Worm (Caenorhabditis elegans) whole organism, L4 larva: ENCODE data around the gene Y69E1A.5.
A peak's percentile ranks its signal among the peaks of the same experiment; 100 is the strongest.

ENCODE experiments used
- D1046.2 ChIP-seq: fragments of 200-800 bp; sonication (Bioruptor generic); IDR thresholded peaks from 2 replicates; pipeline ENCODE4 v1.3.6; 2022; ENCODE audit warnings: missing genetic modification characterization, missing compliant biosample characterization
- F37D6.2 ChIP-seq: sonication (generic microtip); optimal IDR thresholded peaks from 2 replicates; lab custom pipeline; 2016; ENCODE audit warnings: mild to moderate bottlenecking, missing genetic modification characterization, missing compliant biosample characterization
- F44E2.7 ChIP-seq: fragments of 200-800 bp; sonication (Bioruptor generic); IDR thresholded peaks from 2 replicates; pipeline ENCODE4 v2.1.2; 2022; ENCODE audit warnings: missing genetic modification characterization, missing compliant biosample characterization
- R02D3.7 ChIP-seq: fragments of 150-350 bp; sonication (generic microtip); optimal IDR thresholded peaks from 3 replicates; lab custom pipeline; 2014; ENCODE audit warnings: missing biosample characterization, missing genetic modification characterization
- Y105C5A.15 ChIP-seq: fragments of 200-800 bp; sonication (Bioruptor generic); IDR thresholded peaks from 2 replicates; pipeline ENCODE4 v1.3.6; 2022; ENCODE audit warnings: missing genetic modification characterization, missing compliant biosample characterization
- Y5F2A.4 ChIP-seq: fragments of 200-800 bp; sonication (Bioruptor generic); optimal IDR thresholded peaks from 2 replicates; lab custom pipeline; 2018; ENCODE audit warnings: mild to moderate bottlenecking, missing genetic modification characterization, missing compliant biosample characterization
- ZK337.2 ChIP-seq: fragments of 200-800 bp; sonication (Bioruptor generic); IDR thresholded peaks from 2 replicates; pipeline ENCODE4 v1.3.6; 2022; ENCODE audit warnings: missing genetic modification reagents, missing genetic modification characterization, missing compliant biosample characterization
- ZK546.5 ChIP-seq, 2 experiments: sonication (generic microtip); optimal IDR thresholded peaks; 2 replicates each; lab custom pipeline; 2017; ENCODE audit warnings: missing biosample characterization in 2 of 2, missing genetic modification characterization in 2 of 2
- aha-1 ChIP-seq: fragments of 150-350 bp; peaks from one replicate; lab custom pipeline; 2014; ENCODE audit warnings: missing biosample characterization, missing genetic modification characterization
- aly-2 ChIP-seq: sonication (generic microtip); optimal IDR thresholded peaks from 2 replicates; lab custom pipeline; 2018; ENCODE audit warnings: missing biosample characterization, missing genetic modification characterization
- ama-1 ChIP-seq: fragments of 150-350 bp; optimal IDR thresholded peaks from 2 replicates; lab custom pipeline; 2014; ENCODE audit warnings: inconsistent platforms, mixed read lengths
- arid-1 ChIP-seq: fragments of 200-800 bp; sonication (Bioruptor generic); conservative IDR thresholded peaks from 2 replicates; pipeline ENCODE4 v1.3.6; 2022; ENCODE audit warnings: missing genetic modification reagents, missing genetic modification characterization, missing compliant biosample characterization
- ceh-28 ChIP-seq: fragments of 150-350 bp; optimal IDR thresholded peaks from 2 replicates; lab custom pipeline; 2014; ENCODE audit warnings: missing biosample characterization, missing genetic modification reagents, missing genetic modification characterization
- ceh-44 ChIP-seq: fragments of 200-800 bp; sonication (Bioruptor generic); IDR thresholded peaks from 2 replicates; pipeline ENCODE4 v1.3.6; 2022; ENCODE audit warnings: missing genetic modification reagents, missing genetic modification characterization, missing compliant biosample characterization
- ceh-62 ChIP-seq: sonication (generic microtip); optimal IDR thresholded peaks from 2 replicates; lab custom pipeline; 2017; ENCODE audit warnings: missing biosample characterization, missing genetic modification characterization
- ces-1 ChIP-seq: fragments of 150-350 bp; sonication (generic microtip); optimal IDR thresholded peaks from 4 replicates; lab custom pipeline; 2014; ENCODE audit warnings: missing biosample characterization, missing genetic modification reagents, missing genetic modification characterization
- daf-12 ChIP-seq: fragments of 150-350 bp; optimal IDR thresholded peaks from 2 replicates; lab custom pipeline; 2014; ENCODE audit warnings: missing biosample characterization, missing genetic modification reagents, missing genetic modification characterization
- daf-19 ChIP-seq: fragments of 200-800 bp; sonication (Bioruptor generic); conservative IDR thresholded peaks from 2 replicates; pipeline ENCODE4 v1.3.6; 2022; ENCODE audit warnings: missing genetic modification characterization, missing compliant biosample characterization
- dmd-8 ChIP-seq: fragments of 200-800 bp; sonication (Bioruptor generic); IDR thresholded peaks from 2 replicates; pipeline ENCODE4 v1.3.6; 2022; ENCODE audit warnings: missing genetic modification characterization, missing compliant biosample characterization
- dpl-1 ChIP-seq: fragments of 150-350 bp; optimal IDR thresholded peaks from 2 replicates; lab custom pipeline; 2014; ENCODE audit warnings: missing biosample characterization, missing genetic modification reagents, missing genetic modification characterization
- duxl-1 ChIP-seq: sonication (generic microtip); optimal IDR thresholded peaks from 2 replicates; lab custom pipeline; 2016; ENCODE audit warnings: mild to moderate bottlenecking, missing genetic modification characterization, moderate library complexity, missing compliant biosample characterization; ENCODE audit not compliant: poor library complexity
- egl-27 ChIP-seq: sonication (generic microtip); optimal IDR thresholded peaks from 3 replicates; lab custom pipeline; 2017; ENCODE audit warnings: missing biosample characterization, missing genetic modification reagents, missing genetic modification characterization
- fkh-10 ChIP-seq: fragments of 150-350 bp; optimal IDR thresholded peaks from 2 replicates; lab custom pipeline; 2014; ENCODE audit warnings: missing biosample characterization, missing genetic modification reagents, missing genetic modification characterization
- fos-1 ChIP-seq: fragments of 150-350 bp; optimal IDR thresholded peaks from 2 replicates; lab custom pipeline; 2014; ENCODE audit warnings: missing biosample characterization, missing genetic modification characterization
- gei-8 ChIP-seq: fragments of 200-800 bp; sonication (Bioruptor generic); optimal IDR thresholded peaks from 2 replicates; lab custom pipeline; 2018; ENCODE audit warnings: mild to moderate bottlenecking, missing genetic modification characterization, missing compliant biosample characterization
- hlh-11 ChIP-seq: fragments of 200-800 bp; sonication (Bioruptor generic); optimal IDR thresholded peaks from 2 replicates; lab custom pipeline; 2018; ENCODE audit warnings: mild to moderate bottlenecking, missing genetic modification characterization, missing compliant biosample characterization
- hmg-1.1 ChIP-seq: fragments of 200-800 bp; sonication (Bioruptor generic); IDR thresholded peaks from 2 replicates; pipeline ENCODE4 v1.3.6; 2022; ENCODE audit warnings: missing genetic modification reagents, missing genetic modification characterization, missing compliant biosample characterization
- lim-7 ChIP-seq: fragments of 200-800 bp; sonication (Bioruptor generic); IDR thresholded peaks from 2 replicates; pipeline ENCODE4 v1.3.6; 2022; ENCODE audit warnings: missing genetic modification characterization, missing compliant biosample characterization
- lin-1 ChIP-seq: fragments of 200-800 bp; sonication (Bioruptor generic); IDR thresholded peaks from 2 replicates; pipeline ENCODE4 v1.3.6; 2022; ENCODE audit warnings: missing genetic modification reagents, missing genetic modification characterization, missing compliant biosample characterization
- lin-15B ChIP-seq: fragments of 150-350 bp; sonication (generic microtip); optimal IDR thresholded peaks from 3 replicates; lab custom pipeline; 2014; ENCODE audit warnings: missing biosample characterization, missing genetic modification characterization
- lin-38 ChIP-seq: fragments of 200-800 bp; sonication (Bioruptor generic); IDR thresholded peaks from 2 replicates; pipeline ENCODE4 v1.3.6; 2022; ENCODE audit warnings: missing genetic modification reagents, missing genetic modification characterization, missing compliant biosample characterization
- lin-39 ChIP-seq: fragments of 150-350 bp; optimal IDR thresholded peaks from 2 replicates; lab custom pipeline; 2014; ENCODE audit warnings: missing biosample characterization, missing genetic modification reagents, missing genetic modification characterization
- lir-3 ChIP-seq: sonication (generic microtip); optimal IDR thresholded peaks from 2 replicates; lab custom pipeline; 2016; ENCODE audit warnings: mild to moderate bottlenecking, missing genetic modification characterization, missing compliant biosample characterization
- lsy-2 ChIP-seq, 2 experiments: fragments of 150-350 bp in 1 of 2; sonication (generic microtip) in 1 of 2; optimal IDR thresholded peaks; 2 replicates each; lab custom pipeline; 2014 to 2017; ENCODE audit warnings: missing biosample characterization in 2 of 2, missing genetic modification characterization in 2 of 2
- mdt-29 ChIP-seq: fragments of 200-800 bp; sonication (Bioruptor generic); IDR thresholded peaks from 2 replicates; pipeline ENCODE4 v1.3.6; 2022; ENCODE audit warnings: missing genetic modification reagents, missing genetic modification characterization, missing compliant biosample characterization
- mep-1 ChIP-seq: fragments of 150-350 bp; sonication (generic microtip); optimal IDR thresholded peaks from 3 replicates; lab custom pipeline; 2014; ENCODE audit warnings: missing biosample characterization, missing genetic modification characterization
- mxl-3 ChIP-seq: fragments of 200-800 bp; sonication (Bioruptor generic); optimal IDR thresholded peaks from 2 replicates; lab custom pipeline; 2018; ENCODE audit warnings: mild to moderate bottlenecking, missing genetic modification characterization, missing compliant biosample characterization
- nhr-10 ChIP-seq: fragments of 150-350 bp; optimal IDR thresholded peaks from 2 replicates; lab custom pipeline; 2014; ENCODE audit warnings: missing biosample characterization, missing genetic modification characterization
- nhr-102 ChIP-seq: sonication (generic microtip); optimal IDR thresholded peaks from 2 replicates; lab custom pipeline; 2016; ENCODE audit warnings: mild to moderate bottlenecking, missing genetic modification characterization, moderate library complexity, missing compliant biosample characterization
- nhr-237 ChIP-seq: sonication (generic microtip); optimal IDR thresholded peaks from 2 replicates; lab custom pipeline; 2017; ENCODE audit warnings: missing biosample characterization, missing genetic modification characterization
- nhr-41 ChIP-seq: fragments of 200-800 bp; sonication (Bioruptor generic); IDR thresholded peaks from 2 replicates; pipeline ENCODE4 v1.3.6; 2022; ENCODE audit warnings: missing genetic modification reagents, missing genetic modification characterization, missing compliant biosample characterization
- nhr-48 ChIP-seq: sonication (generic microtip); optimal IDR thresholded peaks from 2 replicates; lab custom pipeline; 2016; ENCODE audit warnings: mild to moderate bottlenecking, missing genetic modification characterization, missing compliant biosample characterization
- php-3 ChIP-seq: fragments of 200-800 bp; sonication (Bioruptor generic); IDR thresholded peaks from 2 replicates; pipeline ENCODE4 v1.3.6; 2022; ENCODE audit warnings: missing genetic modification reagents, missing genetic modification characterization, missing compliant biosample characterization
- pqm-1 ChIP-seq: sonication (generic microtip); optimal IDR thresholded peaks from 2 replicates; lab custom pipeline; 2017; ENCODE audit warnings: missing biosample characterization, missing genetic modification characterization
- saeg-2 ChIP-seq: fragments of 200-800 bp; sonication (Bioruptor generic); IDR thresholded peaks from 2 replicates; pipeline ENCODE4 v1.3.6; 2022; ENCODE audit warnings: missing genetic modification reagents, missing genetic modification characterization, missing compliant biosample characterization
- tra-1 ChIP-seq: fragments of 200-800 bp; sonication (Bioruptor generic); IDR thresholded peaks from 2 replicates; pipeline ENCODE4 v1.3.6; 2022; ENCODE audit warnings: missing genetic modification reagents, missing genetic modification characterization, missing compliant biosample characterization
- unc-62 ChIP-seq, 3 experiments: fragments of 150-350 bp in 1 of 3; sonication (generic microtip); optimal IDR thresholded peaks in 2 of 3; peaks in 1 of 3; 1 replicate in 1 of 3; 2 replicates in 2 of 3; lab custom pipeline; 2014 to 2017; ENCODE audit warnings: missing biosample characterization in 3 of 3, missing genetic modification characterization in 3 of 3, missing genetic modification reagents in 3 of 3, missing genotype in 1 of 3
- zfp-2 ChIP-seq: sonication (generic microtip); optimal IDR thresholded peaks from 2 replicates; lab custom pipeline; 2016; ENCODE audit warnings: mild to moderate bottlenecking, missing genetic modification characterization, missing compliant biosample characterization
- zfp-3 ChIP-seq: fragments of 200-800 bp; sonication (Bioruptor generic); conservative IDR thresholded peaks from 2 replicates; pipeline ENCODE4 v1.3.6; 2022; ENCODE audit warnings: missing genetic modification reagents, missing genetic modification characterization, missing compliant biosample characterization
- zip-11 ChIP-seq: fragments of 200-800 bp; sonication (Bioruptor generic); IDR thresholded peaks from 2 replicates; pipeline ENCODE4 v1.3.6; 2022; ENCODE audit warnings: missing genetic modification characterization, missing compliant biosample characterization

Gene Y69E1A.5

ce11 chrIV:10933777-10934546 is 23.5 kb downstream of the Y69E1A.5 start (continued):
- peak; percentile 44; the same call in 1 of the 2 replicates for TF ChIP-seq arid-1
- TF ChIP-seq lin-39, result no peak
- TF ChIP-seq ceh-28 (tag; lab: Kevin White, UChicago), result no peak
- no peak for TF ChIP-seq lir-3 (tag; lab: Kevin White, UChicago)
- TF ChIP-seq fkh-10 (GFP tag; lab: Kevin White, UChicago), result no peak
- TF ChIP-seq unc-62 (GFP tag; optimal IDR thresholded peaks at IDR 0.05 in 1 of 2; lab: Kevin White, UChicago), result peak in 1 of 2 experiments; percentile 65
- TF ChIP-seq unc-62 (tag; optimal IDR thresholded peaks at IDR 0.05; lab: Kevin White, UChicago), result no peak
- TF ChIP-seq nhr-41 (GFP tag; lab: Robert Waterston, UW), result peak; percentile 30; the same call in 1 of the 2 replicates
- no peak for TF ChIP-seq R02D3.7 (tag; lab: Kevin White, UChicago)
- no peak for TF ChIP-seq saeg-2 (GFP tag; lab: Robert Waterston, UW)
- no peak for TF ChIP-seq F37D6.2
- no peak for TF ChIP-seq lin-15B (tag; lab: Kevin White, UChicago)
- TF ChIP-seq ces-1 (GFP tag; lab: Kevin White, UChicago), result no peak
- no peak for TF ChIP-seq daf-19 (GFP tag; lab: Robert Waterston, UW)
- no peak for TF ChIP-seq nhr-237 (tag; lab: Kevin White, UChicago)
- TF ChIP-seq nhr-10 (tag; lab: Kevin White, UChicago), result no peak
- TF ChIP-seq ZK546.5 (tag; optimal IDR thresholded peaks at IDR 0.05; lab: Kevin White, UChicago), result no peak
- peak; percentile 35 for TF ChIP-seq nhr-102 (tag; lab: Kevin White, UChicago)
- TF ChIP-seq tra-1, result peak; percentile 62
- no peak for TF ChIP-seq F44E2.7 (GFP tag; lab: Robert Waterston, UW)
- peak; percentile 18 for TF ChIP-seq mxl-3 (GFP tag; lab: Kevin White, UChicago)
- peak; percentile 52; the same call in 1 of the 2 replicates for TF ChIP-seq hmg-1.1 (GFP tag; lab: Robert Waterston, UW)
- TF ChIP-seq egl-27, result no peak
- TF ChIP-seq lin-38 (GFP tag; lab: Robert Waterston, UW), result peak; percentile 58
- no peak for TF ChIP-seq zfp-2 (tag; lab: Kevin White, UChicago)
- TF ChIP-seq lsy-2 (tag; optimal IDR thresholded peaks at IDR 0.05; lab: Kevin White, UChicago), result peak; percentile 2 to 66
- TF ChIP-seq hlh-11, result peak; percentile 54
- TF ChIP-seq dpl-1 (GFP tag; lab: Kevin White, UChicago), result no peak
- peak; percentile 51 for TF ChIP-seq mdt-29 (GFP tag; lab: Robert Waterston, UW)
- peak; percentile 56 for TF ChIP-seq aha-1 (tag; lab: Kevin White, UChicago)
- TF ChIP-seq zip-11 (GFP tag; lab: Robert Waterston, UW), result no peak
- no peak for TF ChIP-seq dmd-8
- no peak for TF ChIP-seq pqm-1 (tag; lab: Kevin White, UChicago)
- TF ChIP-seq php-3 (GFP tag; lab: Robert Waterston, UW), result no peak; the same call in 1 of the 2 replicates
- no peak for TF ChIP-seq Y105C5A.15 (GFP tag; lab: Robert Waterston, UW)
- TF ChIP-seq duxl-1 (tag; lab: Kevin White, UChicago), result peak; percentile 2
- peak; percentile 84 for TF ChIP-seq zfp-3 (GFP tag; lab: Robert Waterston, UW)
- peak; percentile 40 for TF ChIP-seq gei-8 (GFP tag; lab: Kevin White, UChicago)
- no peak for TF ChIP-seq ceh-44 (GFP tag; lab: Robert Waterston, UW)
- TF ChIP-seq ZK337.2 (GFP tag; lab: Robert Waterston, UW), result no peak
- TF ChIP-seq ama-1, result peak; percentile 65
- peak; percentile 60 for TF ChIP-seq mep-1 (tag; lab: Kevin White, UChicago)
- TF ChIP-seq fos-1 (tag; lab: Kevin White, UChicago), result no peak
- TF ChIP-seq nhr-48, result peak; percentile 49
- no peak for TF ChIP-seq Y5F2A.4 (GFP tag; lab: Kevin White, UChicago)
- peak; percentile 14; the same call in 1 of the 2 replicates for TF ChIP-seq lim-7
- TF ChIP-seq ceh-62 (tag; lab: Kevin White, UChicago), result no peak
- no peak for TF ChIP-seq D1046.2 (GFP tag; lab: Robert Waterston, UW)
- TF ChIP-seq daf-12, result no peak
- TF ChIP-seq lin-1, result peak; percentile 7; the same call in 1 of the 2 replicates
- TF ChIP-seq aly-2 (tag; lab: Kevin White, UChicago), result no peak
